Worm (Caenorhabditis elegans): Measurements from ENCODE around the gene pho-14.
A peak's percentile ranks its signal among the peaks of the same experiment; 100 is the strongest.

Gene pho-14

ce11 chrII:1127676-1128075 lies 27.1 kb upstream of the pho-14 start, which contains the start of gene taf-6.1:
taf-6.1 (plus strand) TSS chrII:1127976.
- no peak for TF ChIP-seq lin-13 (GFP tag; optimal IDR thresholded peaks at IDR 0.05)
- no peak for TF ChIP-seq zag-1 (tag; optimal IDR thresholded peaks at IDR 0.05)
- no peak for TF ChIP-seq sem-4 (tag; optimal IDR thresholded peaks at IDR 0.05)
- no peak for TF ChIP-seq ama-1 (optimal IDR thresholded peaks at IDR 0.05)
- TF ChIP-seq aly-2 (tag; optimal IDR thresholded peaks at IDR 0.05) = no peak
- TF ChIP-seq skn-1 (tag; optimal IDR thresholded peaks at IDR 0.05) = no peak
- no peak for TF ChIP-seq sma-3 (GFP tag; optimal IDR thresholded peaks at IDR 0.05)
- no peak for TF ChIP-seq unc-39 (tag; optimal IDR thresholded peaks at IDR 0.05)
- TF ChIP-seq mbf-1 (tag; optimal IDR thresholded peaks at IDR 0.05) = no peak
- TF ChIP-seq R02D3.7 (tag; optimal IDR thresholded peaks at IDR 0.05) = no peak
- no peak for TF ChIP-seq lin-39 (tag; optimal IDR thresholded peaks at IDR 0.05)
- no peak for TF ChIP-seq alr-1 (tag; optimal IDR thresholded peaks at IDR 0.05)
- TF ChIP-seq nhr-11 (tag; optimal IDR thresholded peaks at IDR 0.05) = no peak

- TF ChIP-seq nhr-77 (tag; optimal IDR thresholded peaks at IDR 0.05) = no peak
- TF ChIP-seq nhr-21 (tag; optimal IDR thresholded peaks at IDR 0.05) = no peak
- no peak for TF ChIP-seq aly-2 (tag; optimal IDR thresholded peaks at IDR 0.05)
- no peak for TF ChIP-seq C34F6.9 (tag; optimal IDR thresholded peaks at IDR 0.05)
- no peak for TF ChIP-seq unc-62 (GFP tag; optimal IDR thresholded peaks at IDR 0.05)
- TF ChIP-seq ceh-16 (tag; optimal IDR thresholded peaks at IDR 0.05) = no peak
- TF ChIP-seq R02D3.7 (tag; optimal IDR thresholded peaks at IDR 0.05) = no peak
These were observed 25.9 kb upstream of the pho-14 start for ce11 chrII:1126472-1126871.

ce11 chrII:1124757-1125156 lies 24.1 kb upstream of the pho-14 start:
- TF ChIP-seq ama-1 (optimal IDR thresholded peaks at IDR 0.05) = no peak

- TF ChIP-seq Y55F3AM.14 (GFP tag; optimal IDR thresholded peaks at IDR 0.05) (no peak), skn-1 (tag; optimal IDR thresholded peaks at IDR 0.05) (no peak), nhr-12 (tag; optimal IDR thresholded peaks at IDR 0.05) (no peak), mdl-1 (tag; optimal IDR thresholded peaks at IDR 0.05) (no peak), crh-2 (tag; optimal IDR thresholded peaks at IDR 0.05) (no peak), sma-9 (GFP tag; optimal IDR thresholded peaks at IDR 0.05) (no peak), sma-9 (tag; optimal IDR thresholded peaks at IDR 0.05) (no peak), ztf-1 (GFP tag; conservative IDR thresholded peaks at IDR 0.05) (no peak)
These were observed 22.6 kb upstream of the pho-14 start, which contains the start of the genes sut-1 and eri-3 for ce11 chrII:1123208-1123607. sut-1 (minus strand) TSS chrII:1123265. eri-3 (plus strand) TSS chrII:1123534.

- TF ChIP-seq C34F6.9 (tag; optimal IDR thresholded peaks at IDR 0.05) = no peak
- TF ChIP-seq unc-62 (GFP tag; optimal IDR thresholded peaks at IDR 0.05) = no peak
These were observed 17.5 kb upstream of the pho-14 start, which contains the start of gene lips-13 for ce11 chrII:1117992-1118729. lips-13 (minus strand) TSS chrII:1118042.

ce11 chrII:1116521-1116920 lies 15.9 kb upstream of the pho-14 start:
- peak; percentile 47 for TF ChIP-seq snpc-4 (tag; optimal IDR thresholded peaks at IDR 0.05)
- no peak for TF ChIP-seq R02D3.7 (tag; optimal IDR thresholded peaks at IDR 0.05)

- no peak for TF ChIP-seq F13H6.1 (tag; optimal IDR thresholded peaks at IDR 0.05)
- no peak for TF ChIP-seq snpc-4 (tag; optimal IDR thresholded peaks at IDR 0.05)
- no peak for TF ChIP-seq nhr-12 (tag; optimal IDR thresholded peaks at IDR 0.05)
- no peak for TF ChIP-seq mdl-1 (tag; optimal IDR thresholded peaks at IDR 0.05)
- TF ChIP-seq sem-4 (tag; optimal IDR thresholded peaks at IDR 0.05) = no peak
- no peak for TF ChIP-seq lin-13 (GFP tag; optimal IDR thresholded peaks at IDR 0.05)
- TF ChIP-seq nhr-23 (tag; optimal IDR thresholded peaks at IDR 0.05) = no peak
- TF ChIP-seq C34F6.9 (tag; optimal IDR thresholded peaks at IDR 0.05) = no peak
- TF ChIP-seq unc-62 (GFP tag; optimal IDR thresholded peaks at IDR 0.05) = no peak
- TF ChIP-seq unc-55 (GFP tag; optimal IDR thresholded peaks at IDR 0.05) = no peak
- TF ChIP-seq fos-1 (tag; optimal IDR thresholded peaks at IDR 0.05) = no peak
- no peak for TF ChIP-seq nhr-237 (tag; optimal IDR thresholded peaks at IDR 0.05)
- no peak for TF ChIP-seq lsy-2 (tag; optimal IDR thresholded peaks at IDR 0.05)
- TF ChIP-seq nhr-77 (tag; optimal IDR thresholded peaks at IDR 0.05) = no peak
- TF ChIP-seq ceh-16 (tag; optimal IDR thresholded peaks at IDR 0.05) = no peak
- TF ChIP-seq ztf-1 (GFP tag; conservative IDR thresholded peaks at IDR 0.05) = no peak
- TF ChIP-seq R02D3.7 (tag; optimal IDR thresholded peaks at IDR 0.05) = no peak
These were observed 13.5 kb upstream of the pho-14 start, which contains the start of gene lips-12 for ce11 chrII:1114133-1114532. lips-12 (minus strand) TSS chrII:1114233.
